Worm (Caenorhabditis elegans): ENCODE measurements around the gene CC8.2.
A peak's percentile ranks its signal among the peaks of the same experiment; 100 is the strongest.

- no peak for TF ChIP-seq peb-1 (tag; optimal IDR thresholded peaks at IDR 0.05)
- no peak for TF ChIP-seq elt-3 (tag; optimal IDR thresholded peaks at IDR 0.05)
- peak in 1 of 2 experiments; percentile 46 for TF ChIP-seq lsy-2 (tag; optimal IDR thresholded peaks at IDR 0.05)
- no peak for TF ChIP-seq ztf-4 (tag; optimal IDR thresholded peaks at IDR 0.05)
- TF ChIP-seq fos-1 (tag; optimal IDR thresholded peaks at IDR 0.05), result no peak
- TF ChIP-seq ama-1 (optimal IDR thresholded peaks at IDR 0.05), result no peak
- no peak for TF ChIP-seq R02D3.7 (tag; optimal IDR thresholded peaks at IDR 0.05)
- no peak for TF ChIP-seq nhr-12 (tag; optimal IDR thresholded peaks at IDR 0.05)
- TF ChIP-seq zag-1 (tag; optimal IDR thresholded peaks at IDR 0.05), result no peak
- TF ChIP-seq alr-1 (tag; optimal IDR thresholded peaks at IDR 0.05), result no peak
- TF ChIP-seq C34F6.9 (tag; optimal IDR thresholded peaks at IDR 0.05), result peak; percentile 1
- TF ChIP-seq nhr-25 (tag; optimal IDR thresholded peaks at IDR 0.05), result no peak
- TF ChIP-seq sma-9 (GFP tag; optimal IDR thresholded peaks at IDR 0.05), result no peak
- no peak for TF ChIP-seq sma-9 (tag; optimal IDR thresholded peaks at IDR 0.05)
- TF ChIP-seq lin-39 (tag; optimal IDR thresholded peaks at IDR 0.05), result no peak
These were observed 49.4 kb downstream of the CC8.2 start, which contains the start of gene Y37E11B.6 for ce11 chrIV:3599126-3599525.
